Worm (Caenorhabditis elegans): Measurements from ENCODE around the gene lst-2.

DNA sequence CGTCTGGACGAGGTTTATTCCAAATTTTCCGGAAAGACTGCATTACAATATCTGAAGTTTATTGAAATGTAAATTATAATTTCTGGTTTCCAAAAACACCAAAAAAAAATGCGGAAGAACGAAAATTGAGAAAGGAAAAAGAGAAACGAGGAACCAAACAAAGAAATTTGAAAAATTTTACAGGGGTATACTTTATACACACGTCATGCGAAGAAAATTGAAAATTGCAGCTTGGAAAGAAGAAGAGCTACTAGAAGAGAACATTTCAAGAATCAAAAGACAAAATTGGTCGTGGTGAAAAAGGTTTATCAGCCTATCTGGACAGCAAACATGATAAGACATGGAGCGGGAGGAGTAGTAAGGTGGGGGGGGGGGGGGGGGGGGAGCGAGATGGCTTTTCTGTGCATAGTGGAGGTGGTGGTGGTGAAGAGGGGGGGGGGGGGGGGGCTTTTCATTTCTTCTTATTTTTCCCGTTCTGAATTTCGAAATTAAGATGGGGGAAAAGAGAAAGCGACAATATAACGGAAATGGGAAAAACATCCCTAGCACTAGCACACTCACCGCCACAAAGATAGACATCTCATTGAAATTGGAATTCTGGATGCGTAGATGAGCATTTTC, at the start of gene lst-2:
- no peak for TF ChIP-seq sea-2 (GFP tag; optimal IDR thresholded peaks at IDR 0.05)
- no peak for TF ChIP-seq nhr-28 (tag; optimal IDR thresholded peaks at IDR 0.05)
